Worm (Caenorhabditis elegans): Measurements from ENCODE around the gene K08D8.11.

DNA sequence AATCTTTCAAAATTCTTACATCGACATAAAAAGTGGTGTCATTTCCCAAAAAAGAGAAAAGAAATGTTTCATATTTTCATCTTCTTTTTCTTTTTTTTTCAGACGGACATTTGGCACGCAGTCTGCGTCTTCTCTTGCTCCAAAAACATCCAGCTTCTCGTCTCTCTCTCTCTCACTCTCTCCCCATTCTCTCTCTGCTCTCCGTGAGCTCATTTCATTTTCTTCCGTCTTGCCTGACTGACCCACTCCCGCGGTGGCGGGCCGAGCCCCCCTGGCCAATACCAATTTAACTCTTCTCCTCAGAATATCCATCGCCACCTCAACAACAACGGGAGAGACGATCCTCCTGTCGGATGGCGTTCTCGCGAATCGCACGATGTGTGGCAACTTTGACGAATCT is 49.5 kb upstream of the K08D8.11 start, which contains the start of gene txt-19:
- TF ChIP-seq zip-5 (tag; optimal IDR thresholded peaks at IDR 0.05), result no peak
- TF ChIP-seq pha-4 (tag; optimal IDR thresholded peaks at IDR 0.05), result no peak
- TF ChIP-seq nhr-232 (tag; optimal IDR thresholded peaks at IDR 0.05), result no peak
- no peak for TF ChIP-seq ceh-22 (tag; optimal IDR thresholded peaks at IDR 0.05)

All from whole organism, late embryonic.